Worm (Caenorhabditis elegans) whole organism, mixed stage, embryonic: ENCODE data around the gene grl-22.

Source experiments
- M03D4.4 ChIP-seq: sonication (generic microtip); optimal IDR thresholded peaks from 2 replicates; lab custom pipeline; 2017; ENCODE audit warnings: mild to moderate bottlenecking, missing genetic modification characterization, missing compliant biosample characterization
- ceh-39 ChIP-seq: fragments of 150-350 bp; optimal IDR thresholded peaks from 2 replicates; lab custom pipeline; 2014; ENCODE audit warnings: missing biosample characterization, missing genetic modification characterization
- elt-3 ChIP-seq: fragments of 150-350 bp; optimal IDR thresholded peaks from 2 replicates; lab custom pipeline; 2014; ENCODE audit warnings: missing biosample characterization, missing genetic modification characterization
- lsy-2 ChIP-seq: fragments of 150-350 bp; optimal IDR thresholded peaks from 2 replicates; lab custom pipeline; 2014; ENCODE audit warnings: missing biosample characterization, missing genetic modification characterization
- mep-1 ChIP-seq: fragments of 150-350 bp; optimal IDR thresholded peaks from 2 replicates; lab custom pipeline; 2017; ENCODE audit warnings: missing biosample characterization, missing genetic modification reagents, missing genetic modification characterization, inconsistent platforms
- mls-2 ChIP-seq: sonication (generic microtip); optimal IDR thresholded peaks from 2 replicates; lab custom pipeline; 2016; ENCODE audit warnings: mild to moderate bottlenecking, missing genetic modification characterization, moderate library complexity, missing compliant biosample characterization
- nhr-12 ChIP-seq: fragments of 150-350 bp; optimal IDR thresholded peaks from 2 replicates; lab custom pipeline; 2014; ENCODE audit warnings: missing biosample characterization, missing genetic modification characterization
- nhr-237 ChIP-seq: fragments of 150-350 bp; optimal IDR thresholded peaks from 2 replicates; lab custom pipeline; 2014; ENCODE audit warnings: missing biosample characterization, missing genetic modification characterization
- nhr-28 ChIP-seq: fragments of 150-350 bp; optimal IDR thresholded peaks from 2 replicates; lab custom pipeline; 2014; ENCODE audit warnings: missing biosample characterization, missing genetic modification characterization
- nhr-76 ChIP-seq: sonication (generic microtip); optimal IDR thresholded peaks from 2 replicates; lab custom pipeline; 2017; ENCODE audit warnings: missing biosample characterization, missing genetic modification characterization
- sem-2 ChIP-seq: fragments of 200-800 bp; sonication (Bioruptor generic); optimal IDR thresholded peaks from 2 replicates; lab custom pipeline; 2018; ENCODE audit warnings: mild to moderate bottlenecking, missing genetic modification characterization, missing compliant biosample characterization
- snpc-4 ChIP-seq: fragments of 150-350 bp; optimal IDR thresholded peaks from 2 replicates; lab custom pipeline; 2014; ENCODE audit warnings: missing biosample characterization, missing genetic modification characterization
- unc-62 ChIP-seq: fragments of 150-350 bp; optimal IDR thresholded peaks from 2 replicates; lab custom pipeline; 2014; ENCODE audit warnings: missing biosample characterization, missing genetic modification reagents, missing genetic modification characterization
- ztf-11 ChIP-seq: fragments of 150-350 bp; optimal IDR thresholded peaks from 2 replicates; lab custom pipeline; 2014; ENCODE audit warnings: missing biosample characterization, missing genetic modification characterization

DNA sequence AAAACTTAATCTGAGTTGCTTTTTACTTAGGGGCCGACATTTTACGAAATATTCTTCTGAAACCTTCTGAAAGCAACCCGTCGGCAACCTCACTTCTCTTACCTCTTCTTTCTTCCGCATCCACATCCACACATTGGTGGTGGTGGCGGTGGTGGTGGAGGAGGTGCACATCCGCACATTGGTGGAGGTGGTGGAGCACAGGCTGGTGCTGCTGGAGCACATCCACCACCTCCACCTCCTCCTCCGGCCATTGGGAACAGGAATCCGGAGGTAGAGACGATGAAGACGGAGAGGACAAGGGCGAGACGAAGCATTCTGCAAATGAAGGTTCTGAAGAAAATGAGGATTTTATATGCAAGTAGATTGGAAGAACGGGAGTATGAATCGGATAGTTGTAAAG lies at the start of gene grl-22:
- TF ChIP-seq ztf-11 (tag; lab: Kevin White, UChicago): no peak
- TF ChIP-seq mep-1 (tag; lab: Kevin White, UChicago): no peak
- no peak for TF ChIP-seq nhr-12 (tag; lab: Kevin White, UChicago)
- no peak for TF ChIP-seq mls-2 (tag; lab: Kevin White, UChicago)
- no peak for TF ChIP-seq nhr-237 (tag; lab: Kevin White, UChicago)
- TF ChIP-seq nhr-76 (tag; lab: Kevin White, UChicago): no peak
- no peak for TF ChIP-seq M03D4.4 (tag; lab: Kevin White, UChicago)
- no peak for TF ChIP-seq snpc-4
- TF ChIP-seq unc-62 (GFP tag; lab: Kevin White, UChicago): no peak
- TF ChIP-seq nhr-28 (tag; lab: Kevin White, UChicago): no peak
- TF ChIP-seq sem-2 (GFP tag; lab: Kevin White, UChicago): no peak
- no peak for TF ChIP-seq elt-3
- no peak for TF ChIP-seq ceh-39 (tag; lab: Kevin White, UChicago)
- TF ChIP-seq lsy-2 (tag; lab: Kevin White, UChicago): no peak
